Worm (Caenorhabditis elegans): ENCODE data around the gene K02D10.8.

DNA sequence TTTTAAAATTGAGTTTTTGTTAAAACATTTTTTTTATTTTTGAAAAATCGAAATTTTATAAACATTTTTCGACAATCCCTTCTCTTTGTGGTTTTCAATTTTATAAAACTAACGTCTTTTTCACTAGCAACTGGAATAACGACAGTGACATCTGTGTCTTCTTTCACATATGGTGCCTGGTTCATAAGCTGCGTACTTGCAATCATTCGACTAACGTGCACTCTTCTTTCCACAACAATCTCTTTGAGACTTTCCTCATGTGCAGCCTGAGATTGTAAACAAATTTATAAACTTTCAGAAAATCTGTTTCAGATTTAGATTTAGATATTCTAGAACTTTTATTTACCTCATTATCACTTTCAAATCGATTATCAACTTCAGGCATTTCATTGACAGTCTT lies 21.1 kb upstream of the K02D10.8 start:
- TF ChIP-seq set-16 (GFP tag; IDR thresholded peaks at IDR 0.05) (no peak), unc-39 (tag; optimal IDR thresholded peaks at IDR 0.05) (no peak), mdl-1 (tag; optimal IDR thresholded peaks at IDR 0.05) (no peak)

Measured in whole organism, L4 larva.